Worm (Caenorhabditis elegans) whole organism, L2 larva: ENCODE measurements around the gene Y37E11AM.3.
A peak's percentile ranks its signal among the peaks of the same experiment; 100 is the strongest.

Source experiments
- C34F6.9 ChIP-seq: fragments of 150-350 bp; optimal IDR thresholded peaks from 2 replicates; lab custom pipeline; 2014; ENCODE audit warnings: missing biosample characterization, missing genetic modification characterization
- F13H6.1 ChIP-seq: sonication (generic microtip); optimal IDR thresholded peaks from 2 replicates; lab custom pipeline; 2016; ENCODE audit warnings: missing genetic modification characterization, missing compliant biosample characterization
- Y55F3AM.14 ChIP-seq: fragments of 200-800 bp; sonication (Bioruptor generic); optimal IDR thresholded peaks from 2 replicates; lab custom pipeline; 2018; ENCODE audit warnings: mild to moderate bottlenecking, missing genetic modification characterization, missing compliant biosample characterization
- ZK546.5 ChIP-seq: sonication (generic microtip); optimal IDR thresholded peaks from 2 replicates; lab custom pipeline; 2017; ENCODE audit warnings: missing biosample characterization, missing genetic modification characterization
- alr-1 ChIP-seq: fragments of 150-350 bp; optimal IDR thresholded peaks from 2 replicates; lab custom pipeline; 2014; ENCODE audit warnings: missing biosample characterization, missing genetic modification characterization
- ama-1 ChIP-seq: fragments of 150-350 bp; optimal IDR thresholded peaks from 2 replicates; lab custom pipeline; 2018; ENCODE audit warnings: inconsistent platforms
- blmp-1 ChIP-seq: sonication (generic microtip); optimal IDR thresholded peaks from 2 replicates; lab custom pipeline; 2017; ENCODE audit warnings: missing genetic modification characterization, mild to moderate bottlenecking, missing compliant biosample characterization, antibody characterized with exemption, moderate library complexity; ENCODE audit not compliant: insufficient read depth
- ceh-82 ChIP-seq: fragments of 150-350 bp; optimal IDR thresholded peaks from 2 replicates; lab custom pipeline; 2014; ENCODE audit warnings: missing biosample characterization, missing genetic modification characterization
- crh-2 ChIP-seq: sonication (generic microtip); optimal IDR thresholded peaks from 2 replicates; lab custom pipeline; 2017; ENCODE audit warnings: missing biosample characterization, missing genetic modification characterization
- dmd-4 ChIP-seq: sonication (generic microtip); optimal IDR thresholded peaks from 2 replicates; lab custom pipeline; 2017; ENCODE audit warnings: missing biosample characterization, missing genetic modification characterization
- egl-27 ChIP-seq: sonication (generic microtip); optimal IDR thresholded peaks from 3 replicates; lab custom pipeline; 2017; ENCODE audit warnings: missing biosample characterization, missing genetic modification reagents, missing genetic modification characterization
- elt-1 ChIP-seq: fragments of 150-350 bp; optimal IDR thresholded peaks from 2 replicates; lab custom pipeline; 2014; ENCODE audit warnings: missing biosample characterization, missing genetic modification characterization
- elt-3 ChIP-seq: sonication (generic microtip); optimal IDR thresholded peaks from 2 replicates; lab custom pipeline; 2017; ENCODE audit warnings: missing biosample characterization, missing genetic modification characterization
- fos-1 ChIP-seq: fragments of 150-350 bp; optimal IDR thresholded peaks from 2 replicates; lab custom pipeline; 2014; ENCODE audit warnings: missing biosample characterization, missing genetic modification characterization
- gmeb-1 ChIP-seq: fragments of 150-350 bp; optimal IDR thresholded peaks from 2 replicates; lab custom pipeline; 2014; ENCODE audit warnings: missing biosample characterization, missing genetic modification characterization
- lin-11 ChIP-seq: fragments of 150-350 bp; sonication (generic microtip); optimal IDR thresholded peaks from 2 replicates; lab custom pipeline; 2014; ENCODE audit warnings: missing biosample characterization, missing genetic modification characterization, inconsistent platforms, mixed read lengths
- lin-13 ChIP-seq: fragments of 150-350 bp; optimal IDR thresholded peaks from 2 replicates; lab custom pipeline; 2014; ENCODE audit warnings: missing biosample characterization, missing genetic modification reagents, missing genetic modification characterization
- lin-39 ChIP-seq: fragments of 150-350 bp; optimal IDR thresholded peaks from 2 replicates; lab custom pipeline; 2014; ENCODE audit warnings: missing biosample characterization, missing genetic modification reagents, missing genetic modification characterization
- lsy-2 ChIP-seq, 2 experiments: fragments of 150-350 bp in 1 of 2; sonication (generic microtip) in 1 of 2; optimal IDR thresholded peaks; 2 replicates each; lab custom pipeline; 2014 to 2017; ENCODE audit warnings: missing biosample characterization in 2 of 2, missing genetic modification characterization in 2 of 2
- mab-5 ChIP-seq: fragments of 150-350 bp; optimal IDR thresholded peaks from 2 replicates; lab custom pipeline; 2014; ENCODE audit warnings: missing biosample characterization, missing genetic modification characterization
- mdl-1 ChIP-seq, 2 experiments: fragments of 150-350 bp in 1 of 2; sonication (generic microtip) in 1 of 2; optimal IDR thresholded peaks; 2 replicates each; lab custom pipeline; 2017; ENCODE audit warnings: missing biosample characterization in 2 of 2, missing genetic modification characterization in 2 of 2
- nhr-10 ChIP-seq: sonication (generic microtip); optimal IDR thresholded peaks from 2 replicates; lab custom pipeline; 2017; ENCODE audit warnings: missing biosample characterization, missing genetic modification characterization
- nhr-129 ChIP-seq: fragments of 150-350 bp; optimal IDR thresholded peaks from 2 replicates; lab custom pipeline; 2014; ENCODE audit warnings: missing biosample characterization, missing genetic modification characterization
- nhr-21 ChIP-seq: fragments of 150-350 bp; optimal IDR thresholded peaks from 2 replicates; lab custom pipeline; 2014; ENCODE audit warnings: missing biosample characterization, missing genetic modification characterization
- nhr-23 ChIP-seq: fragments of 150-350 bp; optimal IDR thresholded peaks from 2 replicates; lab custom pipeline; 2014; ENCODE audit warnings: missing biosample characterization, missing genetic modification reagents, missing genetic modification characterization
- nhr-25 ChIP-seq: fragments of 150-350 bp; sonication (generic microtip); optimal IDR thresholded peaks from 3 replicates; lab custom pipeline; 2014; ENCODE audit warnings: missing biosample characterization, missing genetic modification characterization
- nhr-6 ChIP-seq: fragments of 150-350 bp; optimal IDR thresholded peaks from 2 replicates; lab custom pipeline; 2014; ENCODE audit warnings: missing biosample characterization, missing genetic modification characterization
- nhr-77 ChIP-seq: fragments of 150-350 bp; optimal IDR thresholded peaks from 2 replicates; lab custom pipeline; 2014; ENCODE audit warnings: missing biosample characterization, missing genetic modification characterization
- peb-1 ChIP-seq: fragments of 150-350 bp; optimal IDR thresholded peaks from 2 replicates; lab custom pipeline; 2014; ENCODE audit warnings: missing biosample characterization, missing genetic modification characterization
- sem-4 ChIP-seq: fragments of 150-350 bp; optimal IDR thresholded peaks from 2 replicates; lab custom pipeline; 2014; ENCODE audit warnings: missing biosample characterization, missing genetic modification reagents, missing genetic modification characterization
- sma-3 ChIP-seq: sonication (generic microtip); optimal IDR thresholded peaks from 2 replicates; lab custom pipeline; 2016; ENCODE audit warnings: missing genetic modification reagents, missing genetic modification characterization, missing compliant biosample characterization
- sma-9 ChIP-seq, 2 experiments: fragments of 150-350 bp in 1 of 2; sonication (generic microtip) in 1 of 2; optimal IDR thresholded peaks; 2 replicates each; lab custom pipeline; 2014 to 2016; ENCODE audit warnings: missing genetic modification characterization in 2 of 2, mild to moderate bottlenecking in 1 of 2, missing biosample characterization in 1 of 2, missing compliant biosample characterization in 1 of 2, missing genetic modification reagents in 1 of 2, moderate library complexity in 1 of 2
- snpc-4 ChIP-seq: fragments of 150-350 bp; optimal IDR thresholded peaks from 2 replicates; lab custom pipeline; 2014; ENCODE audit warnings: missing biosample characterization, missing genetic modification characterization
- unc-39 ChIP-seq: fragments of 150-350 bp; optimal IDR thresholded peaks from 2 replicates; lab custom pipeline; 2014; ENCODE audit warnings: missing biosample characterization, missing genetic modification characterization
- unc-55 ChIP-seq: fragments of 150-350 bp; sonication (generic microtip); optimal IDR thresholded peaks from 3 replicates; lab custom pipeline; 2014; ENCODE audit warnings: missing biosample characterization, missing genetic modification reagents, missing genetic modification characterization
- unc-62 ChIP-seq: fragments of 150-350 bp; optimal IDR thresholded peaks from 2 replicates; lab custom pipeline; 2014; ENCODE audit warnings: missing biosample characterization, missing genetic modification reagents, missing genetic modification characterization
- zag-1 ChIP-seq: fragments of 150-350 bp; optimal IDR thresholded peaks from 2 replicates; lab custom pipeline; 2014; ENCODE audit warnings: missing biosample characterization, missing genetic modification characterization
- ztf-1 ChIP-seq: fragments of 200-800 bp; sonication (Bioruptor generic); conservative IDR thresholded peaks from 2 replicates; pipeline ENCODE4 v1.3.6; 2022; ENCODE audit warnings: missing genetic modification characterization, missing compliant biosample characterization
- ztf-11 ChIP-seq: sonication (generic microtip); optimal IDR thresholded peaks from 2 replicates; lab custom pipeline; 2017; ENCODE audit warnings: missing biosample characterization, missing genetic modification characterization
- ztf-4 ChIP-seq: fragments of 150-350 bp; optimal IDR thresholded peaks from 2 replicates; lab custom pipeline; 2014; ENCODE audit warnings: missing biosample characterization, missing genetic modification characterization

Y37E11AM.3 gene

DNA sequence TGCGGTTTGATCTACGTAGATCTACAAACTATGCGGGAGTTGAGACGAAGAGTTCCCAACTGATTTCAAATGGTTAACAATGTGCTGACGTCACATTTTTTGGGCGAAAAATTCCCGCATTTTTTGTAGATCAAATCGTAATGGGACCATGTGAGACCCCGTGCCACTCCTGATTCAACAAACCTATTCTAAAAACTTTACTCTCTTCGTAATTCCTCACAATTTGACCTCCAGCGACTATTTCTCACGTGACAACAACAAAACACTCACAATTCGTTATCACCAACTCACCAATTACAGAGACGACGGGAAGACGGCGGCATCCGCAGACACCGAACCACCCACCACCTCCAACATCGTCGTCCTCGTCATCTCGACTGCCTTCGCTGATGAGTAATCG, 24.8 kb upstream of the Y37E11AM.3 start, which contains the start of gene siah-1:
TSS of gene siah-1 (plus strand) at position 301 of the 400 bp plus-strand sequence.
- TF ChIP-seq nhr-21 (tag; lab: Kevin White, UChicago) (no peak), F13H6.1 (no peak), elt-3 (no peak), C34F6.9 (no peak), peb-1 (tag; lab: Kevin White, UChicago) (no peak), nhr-23 (tag; lab: Kevin White, UChicago) (no peak), fos-1 (tag; lab: Kevin White, UChicago) (no peak), sma-9 (GFP tag; optimal IDR thresholded peaks at IDR 0.05; lab: Kevin White, UChicago) (no peak), sma-9 (tag; optimal IDR thresholded peaks at IDR 0.05; lab: Kevin White, UChicago) (no peak), gmeb-1 (tag; lab: Kevin White, UChicago) (no peak), nhr-129 (tag; lab: Kevin White, UChicago) (no peak), crh-2 (tag; lab: Kevin White, UChicago) (no peak), sma-3 (GFP tag; lab: Kevin White, UChicago) (no peak), nhr-77 (tag; lab: Kevin White, UChicago) (no peak), ZK546.5 (tag; lab: Kevin White, UChicago) (no peak), blmp-1 (no peak)
- TF ChIP-seq, all 48 proteins: peak for 0

DNA sequence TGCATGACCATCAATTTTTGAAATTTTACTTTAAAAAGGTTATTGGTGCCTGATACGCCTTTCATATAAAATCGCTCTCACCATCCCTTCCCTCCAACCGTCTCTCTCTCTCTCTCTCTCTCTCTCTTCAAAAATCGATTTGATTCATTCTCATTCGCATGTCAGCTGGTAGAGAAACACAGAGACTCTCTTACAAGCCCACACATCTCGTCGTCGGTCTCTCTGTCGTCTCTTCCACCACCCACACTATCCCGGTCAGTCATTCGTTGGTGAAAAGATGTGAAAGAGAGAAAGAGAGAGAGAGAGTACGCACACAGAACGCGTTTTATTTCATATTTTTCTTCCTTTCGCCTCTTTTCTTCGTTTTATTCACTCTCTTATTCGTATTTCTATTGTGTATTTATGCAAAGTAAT, 23.5 kb upstream of the Y37E11AM.3 start:
- TF ChIP-seq lin-11 (tag; lab: Kevin White, UChicago) = peak; percentile 39
- peak; percentile 93 for TF ChIP-seq nhr-129 (tag; lab: Kevin White, UChicago)
- no peak for TF ChIP-seq elt-3
- TF ChIP-seq Y55F3AM.14 (GFP tag; lab: Kevin White, UChicago) = peak; percentile 36
- peak; percentile 78 for TF ChIP-seq nhr-21 (tag; lab: Kevin White, UChicago)
- peak; percentile 39 for TF ChIP-seq egl-27 (tag; lab: Kevin White, UChicago)
- no peak for TF ChIP-seq unc-39 (tag; lab: Kevin White, UChicago)
- TF ChIP-seq nhr-23 (tag; lab: Kevin White, UChicago) = no peak
- peak; percentile 90 for TF ChIP-seq sma-9 (GFP tag; optimal IDR thresholded peaks at IDR 0.05; lab: Kevin White, UChicago)
- no peak for TF ChIP-seq sma-9 (tag; optimal IDR thresholded peaks at IDR 0.05; lab: Kevin White, UChicago)
- TF ChIP-seq gmeb-1 (tag; lab: Kevin White, UChicago) = peak; percentile 80
- TF ChIP-seq unc-62 (GFP tag; lab: Kevin White, UChicago) = peak; percentile 34
- peak; percentile 67 for TF ChIP-seq sma-3 (GFP tag; lab: Kevin White, UChicago)
- TF ChIP-seq crh-2 (tag; lab: Kevin White, UChicago) = peak; percentile 87
- TF ChIP-seq fos-1 (tag; lab: Kevin White, UChicago) = peak; percentile 80
- TF ChIP-seq lin-39 = no peak
- TF ChIP-seq F13H6.1 = peak; percentile 95
- TF ChIP-seq ztf-1 (GFP tag; lab: Robert Waterston, UW) = no peak
- TF ChIP-seq zag-1 = peak; percentile 1
- peak; percentile 71 for TF ChIP-seq ztf-4
- peak; percentile 88 for TF ChIP-seq unc-55 (GFP tag; lab: Kevin White, UChicago)
- peak; percentile 66 for TF ChIP-seq sem-4
- no peak for TF ChIP-seq dmd-4 (tag; lab: Kevin White, UChicago)
- peak; percentile 94 for TF ChIP-seq C34F6.9
- no peak for TF ChIP-seq alr-1 (tag; lab: Kevin White, UChicago)
- TF ChIP-seq ama-1 = peak; percentile 48
- TF ChIP-seq nhr-10 (tag; lab: Kevin White, UChicago) = peak; percentile 2
- no peak for TF ChIP-seq ceh-82
- no peak for TF ChIP-seq nhr-77 (tag; lab: Kevin White, UChicago)
- TF ChIP-seq ztf-11 (tag; lab: Kevin White, UChicago) = no peak
- TF ChIP-seq snpc-4 = peak; percentile 42
- TF ChIP-seq lsy-2 (tag; optimal IDR thresholded peaks at IDR 0.05; lab: Kevin White, UChicago) = peak; percentile 38 to 91
- TF ChIP-seq mab-5 (tag; lab: Kevin White, UChicago) = peak; percentile 19
- peak in 1 of 2 experiments; percentile 61 for TF ChIP-seq mdl-1 (tag; optimal IDR thresholded peaks at IDR 0.05; lab: Kevin White, UChicago)
- peak; percentile 62 for TF ChIP-seq blmp-1
- TF ChIP-seq lin-13 = peak; percentile 77
- TF ChIP-seq nhr-6 (tag; lab: Kevin White, UChicago) = peak; percentile 62
- no peak for TF ChIP-seq ZK546.5 (tag; lab: Kevin White, UChicago)
- TF ChIP-seq nhr-25 = peak; percentile 87
- TF ChIP-seq elt-1 (tag; lab: Kevin White, UChicago) = no peak
